Worm (Caenorhabditis elegans) whole organism, young adult: Measurements from ENCODE around the gene cdh-1.

Source experiments
- F22D6.2 ChIP-seq: sonication (generic microtip); optimal IDR thresholded peaks from 2 replicates; lab custom pipeline; 2016; ENCODE audit warnings: mild to moderate bottlenecking, missing genetic modification characterization, missing compliant biosample characterization
- F57A8.1 ChIP-seq: fragments of 200-800 bp; sonication (Bioruptor generic); optimal IDR thresholded peaks from 2 replicates; lab custom pipeline; 2018; ENCODE audit warnings: mild to moderate bottlenecking, missing genetic modification characterization, moderate library complexity, missing compliant biosample characterization
- K12H6.12 ChIP-seq: fragments of 200-800 bp; sonication (Bioruptor generic); optimal IDR thresholded peaks from 2 replicates; lab custom pipeline; 2018; ENCODE audit warnings: mild to moderate bottlenecking, missing genetic modification characterization, missing compliant biosample characterization
- Y95B8A.8 ChIP-seq: fragments of 200-800 bp; sonication (Bioruptor generic); IDR thresholded peaks from 2 replicates; pipeline ENCODE4 v1.3.6; 2022; ENCODE audit warnings: missing genetic modification reagents, missing genetic modification characterization, missing compliant biosample characterization
- dpl-1 ChIP-seq: fragments of 150-350 bp; optimal IDR thresholded peaks from 2 replicates; lab custom pipeline; 2014; ENCODE audit warnings: missing biosample characterization, missing genetic modification reagents, missing genetic modification characterization
- hmg-20 ChIP-seq: fragments of 200-800 bp; sonication (Bioruptor generic); IDR thresholded peaks from 2 replicates; pipeline ENCODE4 v1.3.6; 2022; ENCODE audit warnings: missing genetic modification reagents, missing genetic modification characterization, missing compliant biosample characterization
- lag-1 ChIP-seq: fragments of 200-800 bp; sonication (Bioruptor generic); IDR thresholded peaks from 2 replicates; pipeline ENCODE4 v1.3.6; 2022; ENCODE audit warnings: missing genetic modification reagents, missing genetic modification characterization, missing compliant biosample characterization
- pha-4 ChIP-seq: fragments of 150-350 bp; sonication (generic microtip); optimal IDR thresholded peaks from 2 replicates; lab custom pipeline; 2014; ENCODE audit warnings: missing biosample characterization, missing genetic modification reagents, missing genetic modification characterization
- unc-62 ChIP-seq: fragments of 150-350 bp; optimal IDR thresholded peaks from 2 replicates; lab custom pipeline; 2014; ENCODE audit warnings: missing biosample characterization, missing genetic modification reagents, missing genetic modification characterization

DNA sequence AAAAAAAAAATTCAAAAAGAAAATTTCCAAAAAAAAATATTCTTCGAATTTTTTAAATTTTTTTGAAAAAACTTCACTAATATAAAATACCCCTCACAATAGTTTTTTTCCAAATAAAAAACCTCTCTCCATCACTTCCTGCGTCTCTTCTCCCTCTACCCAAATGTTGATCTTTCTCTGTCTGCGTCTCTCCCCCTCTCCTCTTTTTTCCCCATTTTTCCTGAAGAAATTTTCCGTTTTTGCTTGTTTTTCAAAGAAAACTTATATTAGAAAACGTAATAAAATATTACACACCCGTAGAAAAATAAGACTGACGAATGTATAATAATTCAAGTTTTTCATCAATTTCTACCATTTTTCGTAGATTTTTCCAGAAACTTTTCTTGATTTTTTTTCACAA lies 29.6 kb upstream of the cdh-1 start:
- TF ChIP-seq lag-1 (GFP tag; lab: Robert Waterston, UW) (no peak), pha-4 (no peak), K12H6.12 (no peak), unc-62 (GFP tag; lab: Kevin White, UChicago) (no peak), Y95B8A.8 (GFP tag; lab: Robert Waterston, UW) (no peak), hmg-20 (GFP tag; lab: Robert Waterston, UW) (no peak), dpl-1 (GFP tag; lab: Kevin White, UChicago) (no peak), F22D6.2 (tag; lab: Kevin White, UChicago) (no peak), F57A8.1 (GFP tag; lab: Kevin White, UChicago) (no peak)
